Worm (Caenorhabditis elegans) whole organism, L4/young adult: ENCODE data around the gene eat-4.

Experiments
- W03F9.2 ChIP-seq: fragments of 150-350 bp; optimal IDR thresholded peaks from 2 replicates; lab custom pipeline; 2014; ENCODE audit warnings: missing biosample characterization, missing genetic modification characterization
- dao-5 ChIP-seq: sonication (generic microtip); optimal IDR thresholded peaks from 2 replicates; lab custom pipeline; 2016; ENCODE audit warnings: missing genotype, missing genetic modification characterization, moderate library complexity, missing compliant biosample characterization
- him-1 ChIP-seq: sonication (generic microtip); optimal IDR thresholded peaks from 2 replicates; lab custom pipeline; 2016; ENCODE audit warnings: missing genotype, missing genetic modification reagents, missing genetic modification characterization, missing compliant biosample characterization

DNA sequence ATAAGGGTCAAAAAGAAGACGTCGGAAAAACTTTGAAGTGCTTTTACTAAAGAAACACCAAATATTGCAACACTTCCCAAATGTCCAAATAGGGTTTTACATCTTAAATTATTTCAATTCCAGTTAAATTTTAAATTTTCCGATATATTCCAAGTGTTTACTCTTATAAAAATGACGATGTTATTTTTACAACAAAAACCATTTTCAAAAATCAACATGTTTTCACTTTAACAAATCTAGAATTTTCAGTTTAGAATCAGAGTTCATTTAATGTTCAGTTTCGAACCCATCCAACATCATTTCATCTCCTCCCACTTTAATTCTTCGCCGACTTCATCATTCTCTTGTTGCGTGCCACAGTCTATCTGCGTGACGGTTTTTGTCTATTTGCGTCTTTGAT lies 33.0 kb upstream of the eat-4 start, which contains the start of gene dos-1:
- TF ChIP-seq him-1 (tag; lab: Kevin White, UChicago) (no peak), W03F9.2 (tag; lab: Kevin White, UChicago) (no peak), dao-5 (tag; lab: Kevin White, UChicago) (no peak)
